Fruit fly (Drosophila melanogaster) whole organism, wandering third instar larva: ENCODE measurements around the gene Ucp4C.

Experiments used
- Abd-B ChIP-seq: fragments of >200 bp; optimal IDR thresholded peaks from 2 replicates; lab custom pipeline; 2017; ENCODE audit warnings: missing biosample characterization, missing genetic modification characterization
- CG32264 ChIP-seq: fragments of 200-800 bp; sonication (Bioruptor generic); optimal IDR thresholded peaks from 2 replicates; lab custom pipeline; 2016; ENCODE audit warnings: missing biosample characterization, missing genetic modification characterization
- CrebA ChIP-seq: fragments of 200-800 bp; sonication (Bioruptor generic); optimal IDR thresholded peaks from 2 replicates; lab custom pipeline; 2016; ENCODE audit warnings: missing biosample characterization, mild to moderate bottlenecking, missing genetic modification characterization, borderline replicate concordance
- Dfd ChIP-seq: fragments of >200 bp; optimal IDR thresholded peaks from 2 replicates; lab custom pipeline; 2017; ENCODE audit warnings: missing biosample characterization, missing genetic modification characterization
- Dif ChIP-seq: fragments of 200-275, 200-300 bp; sonication (Bioruptor generic); optimal IDR thresholded peaks from 2 replicates; lab custom pipeline; 2018; ENCODE audit warnings: missing biosample characterization, missing genetic modification characterization; ENCODE audit not compliant: partially characterized antibody
- Hr78 ChIP-seq: fragments of >200 bp; optimal IDR thresholded peaks from 2 replicates; lab custom pipeline; 2017; ENCODE audit warnings: missing biosample characterization, missing genetic modification characterization
- Hr83 ChIP-seq: fragments of 200-300 bp; sonication (Bioruptor generic); optimal IDR thresholded peaks from 2 replicates; lab custom pipeline; 2016; ENCODE audit warnings: missing biosample characterization, mild to moderate bottlenecking, missing genetic modification characterization, moderate library complexity; ENCODE audit not compliant: poor library complexity, severe bottlenecking
- Jra ChIP-seq: sonication (Bioruptor generic); optimal IDR thresholded peaks from 2 replicates; lab custom pipeline; 2016; ENCODE audit warnings: missing biosample characterization, missing genetic modification characterization
- Mio ChIP-seq: sonication (Bioruptor generic); optimal IDR thresholded peaks from 2 replicates; lab custom pipeline; 2016; ENCODE audit warnings: missing biosample characterization, missing genetic modification characterization
- Myc ChIP-seq: fragments of >200 bp; optimal IDR thresholded peaks from 2 replicates; lab custom pipeline; 2017
- N ChIP-seq: fragments of >200 bp; optimal IDR thresholded peaks from 2 replicates; lab custom pipeline; 2018; ENCODE audit warnings: missing biosample characterization, missing external identifiers, missing genetic modification characterization
- OdsH ChIP-seq: fragments of 200-800 bp; sonication (Bioruptor generic); optimal IDR thresholded peaks from 2 replicates; lab custom pipeline; 2016; ENCODE audit warnings: missing biosample characterization, mild to moderate bottlenecking, missing genetic modification characterization
- Rel ChIP-seq, 2 experiments: fragments of 200-800 bp; sonication (Bioruptor generic) in 1 of 2; optimal IDR thresholded peaks; 2 replicates in 1 of 2; 3 replicates in 1 of 2; lab custom pipeline; 2016 to 2019; ENCODE audit warnings: mild to moderate bottlenecking in 2 of 2, missing biosample characterization in 2 of 2, missing genetic modification characterization in 2 of 2, moderate library complexity in 1 of 2
- Sp1 ChIP-seq: fragments of 200-800 bp; sonication (Bioruptor generic); optimal IDR thresholded peaks from 3 replicates; lab custom pipeline; 2019; ENCODE audit warnings: missing biosample characterization, mild to moderate bottlenecking, missing genetic modification characterization, moderate library complexity
- Vsx2 ChIP-seq: fragments of 200-300, 225-300 bp; sonication (Bioruptor generic); optimal IDR thresholded peaks from 2 replicates; lab custom pipeline; 2018; ENCODE audit warnings: missing biosample characterization, missing genetic modification characterization; ENCODE audit not compliant: partially characterized antibody
- br ChIP-seq: fragments of 200-800 bp; sonication (Bioruptor generic); optimal IDR thresholded peaks from 2 replicates; lab custom pipeline; 2016; ENCODE audit warnings: missing biosample characterization, missing genetic modification characterization
- dl ChIP-seq, 2 experiments: fragments of 175-275, 200-275 bp in 1 of 2; fragments of 200-275 bp in 1 of 2; sonication (Bioruptor generic); optimal IDR thresholded peaks; lab custom pipeline; 2018; ENCODE audit warnings: mild to moderate bottlenecking in 2 of 2, missing biosample characterization in 2 of 2, missing genetic modification characterization in 2 of 2, moderate library complexity in 2 of 2; ENCODE audit not compliant: partially characterized antibody in 2 of 2, insufficient read depth in 1 of 2
- dmrt93B ChIP-seq: fragments of 200-800 bp; sonication (Bioruptor generic); optimal IDR thresholded peaks from 2 replicates; lab custom pipeline; 2018; ENCODE audit warnings: missing biosample characterization, mild to moderate bottlenecking, missing genetic modification characterization
- dsf ChIP-seq: sonication (Bioruptor generic); optimal IDR thresholded peaks from 2 replicates; lab custom pipeline; 2016; ENCODE audit warnings: missing biosample characterization, missing genetic modification characterization, borderline replicate concordance
- foxo ChIP-seq, 2 experiments: fragments of 200-800 bp; sonication (Bioruptor generic); optimal IDR thresholded peaks; 2 replicates in 1 of 2; 3 replicates in 1 of 2; lab custom pipeline; 2016 to 2017; ENCODE audit warnings: missing biosample characterization in 2 of 2, missing genetic modification characterization in 2 of 2
- jim ChIP-seq: fragments of 175-275, 200-325 bp; sonication (Bioruptor generic); optimal IDR thresholded peaks from 2 replicates; lab custom pipeline; 2016; ENCODE audit warnings: missing biosample characterization, mild to moderate bottlenecking, missing genetic modification characterization
- pan ChIP-seq: fragments of >200 bp; optimal IDR thresholded peaks from 2 replicates; lab custom pipeline; 2017
- rgr ChIP-seq: fragments of 200-800 bp; sonication (Bioruptor generic); optimal IDR thresholded peaks from 3 replicates; lab custom pipeline; 2016; ENCODE audit warnings: missing biosample characterization, mild to moderate bottlenecking, missing genetic modification characterization
- sage ChIP-seq: fragments of 200-800 bp; sonication (Bioruptor generic); optimal IDR thresholded peaks from 2 replicates; lab custom pipeline; 2016; ENCODE audit warnings: missing biosample characterization, mild to moderate bottlenecking, missing genetic modification characterization
- tai ChIP-seq: sonication (Bioruptor generic); optimal IDR thresholded peaks from 2 replicates; lab custom pipeline; 2016; ENCODE audit warnings: missing biosample characterization, missing genetic modification characterization
- usp ChIP-seq: fragments of >200 bp; optimal IDR thresholded peaks from 2 replicates; lab custom pipeline; 2017; ENCODE audit warnings: missing biosample characterization, missing genetic modification characterization
- woc ChIP-seq: sonication (Bioruptor generic); optimal IDR thresholded peaks from 2 replicates; lab custom pipeline; 2016; ENCODE audit warnings: missing biosample characterization, mild to moderate bottlenecking, missing genetic modification characterization

The Ucp4C gene

DNA sequence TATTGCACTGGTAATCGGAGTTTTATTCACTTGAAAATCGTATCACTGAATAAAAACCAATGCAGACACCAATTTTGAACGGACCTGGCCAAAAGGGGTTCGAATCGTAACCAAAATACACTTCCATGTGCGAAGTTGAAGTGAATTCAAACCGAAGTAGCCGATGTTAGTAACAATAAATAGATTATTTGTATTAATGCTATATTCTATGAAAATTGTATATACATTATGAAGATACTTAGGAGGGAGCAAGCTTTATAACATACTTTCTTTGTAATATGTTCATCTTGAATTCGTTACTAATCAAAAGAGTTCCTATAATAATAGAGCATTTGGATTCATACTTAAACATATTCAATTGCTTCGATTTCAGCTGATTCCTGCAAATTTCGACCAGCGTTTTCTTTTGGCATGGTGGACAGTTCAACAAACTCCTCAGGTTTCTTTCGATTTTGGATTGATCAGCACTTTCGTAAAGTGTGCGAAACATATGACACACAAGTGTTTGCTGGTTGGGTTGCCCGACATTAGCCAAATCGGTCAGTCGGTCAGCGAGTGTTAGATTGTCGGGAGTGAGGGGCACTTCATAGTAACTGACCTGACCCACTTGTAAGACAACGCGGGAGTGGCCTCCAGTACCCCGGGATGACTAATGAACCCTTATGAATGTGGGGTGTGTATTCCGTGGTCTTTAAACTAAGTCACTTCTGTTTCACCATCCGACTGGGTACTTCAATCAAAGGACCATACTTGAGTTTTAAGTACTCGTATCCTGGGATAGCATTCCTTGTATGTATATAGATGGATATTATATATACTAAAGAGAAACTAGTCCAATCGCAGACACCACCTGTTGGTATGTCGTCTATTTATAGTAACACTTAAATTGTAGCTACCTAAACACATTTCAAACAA, at the start of gene Ucp4C, which contains the start of gene CG13992:
TSS of gene Ucp4C (plus strand) at position 865 of the 915 bp plus-strand sequence.
TSS of gene CG13992 (minus strand) at position 51 of the 915 bp plus-strand sequence.
- no peak for TF ChIP-seq tai

dm6 chr2L:5923603-5924138, 44.7 kb upstream of the Ucp4C start, which contains the start of gene CG9016:
CG9016 (minus strand) TSS chr2L:5923653.
- peak; percentile 21 for TF ChIP-seq Dif (GFP tag; lab: Kevin White, UChicago)
- TF ChIP-seq Jra (GFP tag; lab: Kevin White, UChicago), result no peak
- TF ChIP-seq dmrt93B (GFP tag; lab: Kevin White, UChicago), result no peak
- TF ChIP-seq N, result no peak
- TF ChIP-seq br, result no peak
- TF ChIP-seq usp, result no peak
- no peak for TF ChIP-seq woc (GFP tag; lab: Kevin White, UChicago)
- TF ChIP-seq Hr83 (GFP tag; lab: Kevin White, UChicago), result no peak
- TF ChIP-seq CrebA (GFP tag; lab: Kevin White, UChicago), result no peak
- TF ChIP-seq, all 38 proteins: peak for 1

DNA sequence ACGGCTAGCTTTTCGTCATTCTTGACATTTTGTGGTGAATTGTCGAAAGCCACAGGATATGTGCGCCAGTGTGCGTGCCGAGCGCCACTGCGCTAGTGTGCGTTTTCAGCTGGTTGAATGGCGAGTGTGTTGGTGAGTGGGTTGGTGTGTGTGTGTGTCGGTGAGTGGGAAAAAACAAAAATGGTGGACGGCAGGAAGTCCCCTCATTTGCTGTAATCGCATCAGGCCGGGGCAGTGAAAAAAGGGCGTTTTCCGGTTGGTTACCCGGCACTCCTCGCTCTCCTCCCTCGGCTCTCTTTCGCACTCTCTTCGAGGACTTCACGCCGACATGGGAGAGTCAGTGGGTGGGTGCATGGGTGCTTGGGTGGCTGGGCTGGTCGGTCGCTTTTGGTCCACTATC, 43.2 kb upstream of the Ucp4C start:
- no peak for TF ChIP-seq jim (GFP tag; lab: Kevin White, UChicago)
- TF ChIP-seq CrebA (GFP tag; lab: Kevin White, UChicago), result no peak
- no peak for TF ChIP-seq tai
- TF ChIP-seq Abd-B (GFP tag; lab: Kevin White, UChicago), result no peak
- TF ChIP-seq N, result no peak
- no peak for TF ChIP-seq rgr (GFP tag; lab: Kevin White, UChicago)
- TF ChIP-seq Dfd (GFP tag; lab: Kevin White, UChicago), result no peak
- no peak for TF ChIP-seq Hr83 (GFP tag; lab: Kevin White, UChicago)
- TF ChIP-seq Vsx2 (GFP tag; lab: Kevin White, UChicago), result no peak
- no peak for TF ChIP-seq sage (GFP tag; lab: Kevin White, UChicago)
- no peak for TF ChIP-seq Rel (GFP tag; optimal IDR thresholded peaks at IDR 0.05; lab: Kevin White, UChicago)
- no peak for TF ChIP-seq Rel (tag; optimal IDR thresholded peaks at IDR 0.05; lab: Kevin White, UChicago)
- TF ChIP-seq OdsH, result no peak
- TF ChIP-seq Jra (GFP tag; lab: Kevin White, UChicago), result no peak
- TF ChIP-seq Sp1 (GFP tag; lab: Kevin White, UChicago), result no peak
- TF ChIP-seq dsf (GFP tag; lab: Kevin White, UChicago), result no peak
- TF ChIP-seq dl (GFP tag; optimal IDR thresholded peaks at IDR 0.05; lab: Kevin White, UChicago; ENCODE audit: insufficient read depth in 1 of 2, partially characterized antibody in 2 of 2), result no peak
- TF ChIP-seq Mio (GFP tag; lab: Kevin White, UChicago), result no peak
- no peak for TF ChIP-seq Dif (GFP tag; lab: Kevin White, UChicago)
- no peak for TF ChIP-seq Hr78 (GFP tag; lab: Kevin White, UChicago)
- TF ChIP-seq, all 38 proteins: peak for 0

dm6 chr2L:5925637-5926036, 42.7 kb upstream of the Ucp4C start, which contains the start of gene dsf:
dsf (plus strand) TSS chr2L:5925937.
- TF ChIP-seq Myc (lab: Kevin White, UChicago) (no peak), Dif (GFP tag; lab: Kevin White, UChicago) (no peak), OdsH (no peak), pan (lab: Kevin White, UChicago) (no peak), rgr (GFP tag; lab: Kevin White, UChicago) (no peak), dmrt93B (GFP tag; lab: Kevin White, UChicago) (no peak), N (no peak), Jra (GFP tag; lab: Kevin White, UChicago) (no peak), CrebA (GFP tag; lab: Kevin White, UChicago) (no peak), br (no peak), CG32264 (GFP tag; lab: Kevin White, UChicago) (no peak), Dfd (GFP tag; lab: Kevin White, UChicago) (no peak)

DNA sequence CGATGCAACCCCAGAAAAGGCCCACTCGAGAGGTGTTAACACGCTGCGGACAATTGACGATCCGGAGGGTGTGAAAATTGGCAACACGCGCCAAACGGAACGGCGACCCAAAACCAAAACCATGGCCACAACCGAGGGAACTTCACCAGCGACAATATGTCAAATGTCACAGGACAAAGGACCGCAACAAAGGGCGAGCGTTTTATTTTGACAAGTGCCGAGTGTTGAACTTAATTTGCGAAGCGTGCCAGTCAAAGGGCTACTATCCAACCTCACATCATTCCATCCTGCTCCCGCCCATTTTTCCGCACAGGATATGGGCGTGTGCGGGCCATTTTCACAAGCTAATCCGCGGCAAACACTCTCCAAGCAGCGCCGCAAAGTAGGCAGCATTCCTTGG, 41.0 kb upstream of the Ucp4C start:
- TF ChIP-seq br, result no peak
- TF ChIP-seq dsf (GFP tag; lab: Kevin White, UChicago), result no peak
- TF ChIP-seq Hr78 (GFP tag; lab: Kevin White, UChicago), result no peak
- TF ChIP-seq Abd-B (GFP tag; lab: Kevin White, UChicago), result no peak
- TF ChIP-seq foxo (GFP tag; optimal IDR thresholded peaks at IDR 0.05; lab: Kevin White, UChicago), result no peak
- no peak for TF ChIP-seq Dfd (GFP tag; lab: Kevin White, UChicago)
- no peak for TF ChIP-seq sage (GFP tag; lab: Kevin White, UChicago)
